Fruit fly (Drosophila melanogaster): ENCODE data around the gene CG15892.

CG15892 gene

DNA sequence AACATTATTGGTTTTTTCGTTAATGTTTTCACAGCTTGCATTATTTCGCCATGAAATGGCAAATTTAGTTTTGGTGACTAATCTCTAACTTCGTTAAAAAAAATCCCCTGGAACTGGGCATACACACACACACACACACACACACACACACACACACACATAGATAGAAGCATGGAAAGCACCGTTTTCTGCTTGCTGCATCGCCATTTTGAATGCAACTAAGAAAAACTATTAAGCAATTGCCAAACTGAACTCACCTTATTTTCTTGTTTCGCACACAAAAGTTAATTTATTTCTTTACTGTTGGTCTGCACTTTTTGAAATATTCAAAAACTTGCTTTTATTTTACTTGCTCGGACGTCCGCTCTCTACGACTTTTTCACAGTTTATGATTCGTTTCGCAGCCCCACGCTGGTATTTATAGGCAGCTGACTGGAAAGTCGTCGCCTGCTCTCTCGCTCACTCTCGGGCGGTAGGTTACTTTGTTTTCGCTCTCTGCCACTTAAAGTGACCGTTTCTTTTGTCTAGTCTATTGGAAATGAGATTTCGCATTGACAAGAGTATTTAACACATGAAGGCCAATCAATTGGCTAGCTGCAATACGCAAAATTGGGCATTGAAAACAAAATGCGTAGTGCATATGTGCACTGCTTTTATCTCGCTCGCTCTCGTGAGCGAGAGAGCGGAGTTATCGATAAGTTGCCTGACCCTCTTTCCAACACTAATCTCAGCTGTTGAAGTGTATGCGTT, 15.1 kb downstream of the CG15892 start (continued):
- TF ChIP-seq Ets21C (GFP tag; optimal IDR thresholded peaks at IDR 0.05): no peak

DNA sequence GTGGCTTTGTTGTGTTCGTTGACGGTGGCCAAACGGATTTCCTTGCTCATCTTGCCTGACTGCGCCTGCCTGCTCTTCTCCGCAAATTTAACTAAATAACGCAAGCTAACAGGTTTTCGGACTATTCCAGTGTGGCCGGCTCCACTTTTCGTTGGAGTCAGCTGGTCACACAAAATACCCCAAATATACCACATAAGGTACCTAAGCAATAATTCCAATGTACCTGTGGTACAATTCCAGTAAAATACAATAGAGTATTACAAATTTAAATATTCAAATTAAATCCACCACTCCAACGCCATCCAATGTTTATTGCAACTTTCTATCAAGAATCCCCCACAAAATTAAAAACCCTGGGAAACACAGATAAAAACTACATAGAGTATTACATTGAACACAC, 17.6 kb downstream of the CG15892 start, which contains the start of gene CG3566:
Gene CG3566 (minus strand): TSS at position 135 of the 400 bp plus-strand sequence.
- TF ChIP-seq Hr39 (GFP tag; optimal IDR thresholded peaks at IDR 0.05) (no peak), CG3919 (GFP tag; optimal IDR thresholded peaks at IDR 0.05) (no peak), svp (GFP tag) (peak; percentile 52), CG6808 (GFP tag; optimal IDR thresholded peaks at IDR 0.05) (no peak), CG8119 (GFP tag; IDR thresholded peaks at IDR 0.05) (no peak), Eip78C (GFP tag) (peak; percentile 63), Sox14 (GFP tag; optimal IDR thresholded peaks at IDR 0.05) (peak; percentile 12), CG31627 (GFP tag; optimal IDR thresholded peaks at IDR 0.05) (no peak), CG6792 (GFP tag; optimal IDR thresholded peaks at IDR 0.05) (no peak), CG6276 (GFP tag; optimal IDR thresholded peaks at IDR 0.05) (no peak), dsx (GFP tag; optimal IDR thresholded peaks at IDR 0.05; ENCODE audit: poor library complexity, severe bottlenecking) (peak; percentile 0), vri (GFP tag; optimal IDR thresholded peaks at IDR 0.05) (peak; percentile 16), esn (GFP tag; optimal IDR thresholded peaks at IDR 0.05) (peak; percentile 21), CG15336 (GFP tag; IDR thresholded peaks at IDR 0.05) (0 out of 2 replicates have a peak, but pooled peaks have one; percentile 27), CG1621 (tag; optimal IDR thresholded peaks at IDR 0.05) (peak; percentile 12)

DNA sequence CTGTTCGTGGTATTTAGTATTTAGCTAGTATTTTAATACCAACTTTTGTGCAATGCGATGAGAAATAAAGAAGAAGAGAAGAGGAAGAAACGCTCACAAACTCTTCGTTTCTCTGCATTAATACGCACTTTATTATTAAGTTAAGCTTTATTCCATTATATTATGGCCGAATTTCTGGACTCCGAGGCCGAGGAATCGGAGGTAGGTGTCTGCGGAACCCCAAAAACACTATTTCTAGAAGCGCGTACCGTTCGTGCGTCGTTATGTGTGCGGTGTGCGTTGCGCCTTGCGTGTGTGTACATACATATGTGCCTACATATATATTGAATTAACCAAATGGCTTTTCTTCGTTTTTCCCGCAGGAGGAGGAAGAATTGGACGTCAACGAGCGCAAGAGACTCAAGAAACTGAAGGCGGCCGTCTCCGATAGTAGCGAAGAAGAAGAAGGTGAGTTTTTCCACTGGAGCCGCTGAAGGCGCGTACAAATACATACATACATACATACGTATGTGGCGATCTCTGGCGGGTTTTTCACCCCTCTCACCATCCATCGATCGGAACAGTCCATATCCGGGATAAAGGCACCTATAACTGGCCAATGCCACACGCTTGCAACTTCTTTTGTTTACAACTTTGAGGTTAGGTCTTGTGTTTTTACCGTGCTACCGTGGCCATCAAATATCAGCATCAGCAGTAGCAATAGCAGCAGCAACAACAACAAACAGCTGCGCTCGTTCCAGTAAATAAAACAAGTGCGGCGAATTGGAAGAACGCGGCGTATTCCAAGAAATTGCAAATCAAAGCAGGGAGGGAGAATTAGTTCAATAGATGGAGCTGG, 26.2 kb downstream of the CG15892 start, which contains the start of gene Spt6:
Gene Spt6 (plus strand): TSS at position 53 of the 838 bp plus-strand sequence.
- TF ChIP-seq ss (GFP tag; optimal IDR thresholded peaks at IDR 0.05): peak in 1 of 2 experiments; percentile 8
- TF ChIP-seq svp (GFP tag): peak; percentile 34
- TF ChIP-seq Eip78C (GFP tag): peak; percentile 5
- no peak for TF ChIP-seq CG10669 (GFP tag; optimal IDR thresholded peaks at IDR 0.05)
- peak; percentile 23 for TF ChIP-seq CG1621 (tag; optimal IDR thresholded peaks at IDR 0.05)
- no peak for TF ChIP-seq salr (GFP tag; optimal IDR thresholded peaks at IDR 0.05)
- no peak for TF ChIP-seq spab (GFP tag; optimal IDR thresholded peaks at IDR 0.05)
- TF ChIP-seq esn (GFP tag; optimal IDR thresholded peaks at IDR 0.05): no peak
- TF ChIP-seq Eip93F (GFP tag; optimal IDR thresholded peaks at IDR 0.05): no peak

DNA sequence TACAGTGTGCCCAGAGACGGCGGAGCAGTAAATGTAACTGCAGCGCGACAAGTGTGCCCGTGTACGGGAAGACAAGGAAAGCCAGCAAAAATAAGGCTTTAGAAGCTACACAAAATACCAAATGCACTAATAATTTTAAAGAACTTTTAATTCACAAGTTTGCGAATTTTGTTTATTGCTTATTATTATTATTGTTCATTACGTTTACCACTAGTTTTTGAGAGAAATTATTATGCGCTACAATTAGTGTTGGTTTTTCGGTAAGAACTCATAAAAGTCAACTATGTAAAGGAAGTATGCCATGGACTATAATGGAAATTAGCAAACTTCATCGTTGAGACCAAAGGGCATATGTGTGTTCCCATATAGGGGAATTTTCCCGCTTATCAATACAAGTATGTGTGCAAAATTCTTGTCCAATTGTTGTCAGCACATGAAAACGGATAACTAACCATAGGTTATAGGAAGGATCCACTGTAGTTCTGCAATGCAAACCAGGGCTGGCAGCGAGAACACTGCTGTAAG, 26.9 kb downstream of the CG15892 start, which contains the start of gene schlank:
Gene schlank (minus strand): TSS at position 42 of the 525 bp plus-strand sequence.
- TF ChIP-seq CG34406 (GFP tag; optimal IDR thresholded peaks at IDR 0.05) (peak; percentile 15), Hr39 (GFP tag; optimal IDR thresholded peaks at IDR 0.05) (peak; percentile 70), vri (GFP tag; optimal IDR thresholded peaks at IDR 0.05) (peak; percentile 32), fkh (GFP tag; optimal IDR thresholded peaks at IDR 0.05) (no peak), CG6808 (GFP tag; optimal IDR thresholded peaks at IDR 0.05) (no peak), CG15336 (GFP tag; IDR thresholded peaks at IDR 0.05) (peak; percentile 62), CG31627 (GFP tag; optimal IDR thresholded peaks at IDR 0.05) (peak; percentile 74), CG10631 (GFP tag; optimal IDR thresholded peaks at IDR 0.05) (no peak), CG3919 (GFP tag; optimal IDR thresholded peaks at IDR 0.05) (peak; percentile 41), CG8319 (GFP tag; optimal IDR thresholded peaks at IDR 0.05) (peak; percentile 44), Eip78C (GFP tag) (peak; percentile 85), Ets21C (GFP tag; optimal IDR thresholded peaks at IDR 0.05) (peak; percentile 48), fd59A (GFP tag; optimal IDR thresholded peaks at IDR 0.05) (peak; percentile 12), CG11762 (GFP tag; optimal IDR thresholded peaks at IDR 0.05; ENCODE audit: insufficient read depth) (peak; percentile 16), Met (GFP tag; optimal IDR thresholded peaks at IDR 0.05) (peak; percentile 54), Eip93F (GFP tag; optimal IDR thresholded peaks at IDR 0.05) (no peak), CG6163 (GFP tag; IDR thresholded peaks at IDR 0.05) (peak; percentile 68), Blimp-1 (GFP tag; optimal IDR thresholded peaks at IDR 0.05) (peak; percentile 5), dac (GFP tag; optimal IDR thresholded peaks at IDR 0.05) (peak; percentile 10), Sox15 (GFP tag; optimal IDR thresholded peaks at IDR 0.05) (peak; percentile 52), CG6854 (GFP tag; optimal IDR thresholded peaks at IDR 0.05) (no peak), CG8632 (GFP tag; optimal IDR thresholded peaks at IDR 0.05) (no peak), CG11294 (GFP tag; IDR thresholded peaks at IDR 0.05) (peak; percentile 29; the same call in 1 of the 2 replicates), Sox14 (GFP tag; optimal IDR thresholded peaks at IDR 0.05) (peak; percentile 42), CG3032 (tag; optimal IDR thresholded peaks at IDR 0.05) (peak; percentile 62), dsx (GFP tag; optimal IDR thresholded peaks at IDR 0.05; ENCODE audit: poor library complexity, severe bottlenecking) (peak; percentile 51), OdsH (GFP tag; optimal IDR thresholded peaks at IDR 0.05) (no peak), esn (GFP tag; optimal IDR thresholded peaks at IDR 0.05) (peak; percentile 61), CG4318 (GFP tag; optimal IDR thresholded peaks at IDR 0.05) (no peak), CG7368 (GFP tag; optimal IDR thresholded peaks at IDR 0.05) (peak; percentile 20)
